Worm (Caenorhabditis elegans) whole organism, young adult: ENCODE measurements around the gene F52E1.9.

Experiments
- B0019.2 ChIP-seq: fragments of 200-800 bp; sonication (Bioruptor generic); conservative IDR thresholded peaks from 2 replicates; pipeline ENCODE4 v1.3.6; 2022; ENCODE audit warnings: missing genetic modification reagents, missing genetic modification characterization, missing compliant biosample characterization
- B0336.3 ChIP-seq: fragments of 200-800 bp; sonication (Bioruptor generic); IDR thresholded peaks from 2 replicates; pipeline ENCODE4 v1.3.6; 2022; ENCODE audit warnings: missing genetic modification characterization, missing compliant biosample characterization
- K11D2.4 ChIP-seq: fragments of 200-800 bp; sonication (Bioruptor generic); IDR thresholded peaks from 2 replicates; pipeline ENCODE4 v1.3.6; 2022; ENCODE audit warnings: missing genetic modification reagents, missing genetic modification characterization, missing compliant biosample characterization
- K12H6.12 ChIP-seq: fragments of 200-800 bp; sonication (Bioruptor generic); optimal IDR thresholded peaks from 2 replicates; lab custom pipeline; 2018; ENCODE audit warnings: mild to moderate bottlenecking, missing genetic modification characterization, missing compliant biosample characterization
- Y56A3A.18 ChIP-seq: fragments of 200-800 bp; sonication (Bioruptor generic); IDR thresholded peaks from 2 replicates; pipeline ENCODE4 v1.3.6; 2022; ENCODE audit warnings: missing genetic modification reagents, missing genetic modification characterization, missing compliant biosample characterization
- Y79H2A.3 ChIP-seq: fragments of 200-800 bp; sonication (Bioruptor generic); conservative IDR thresholded peaks from 2 replicates; pipeline ENCODE4 v1.3.6; 2022; ENCODE audit warnings: missing genetic modification reagents, missing genetic modification characterization, missing compliant biosample characterization
- aptf-2 ChIP-seq: fragments of 200-800 bp; sonication (Bioruptor generic); conservative IDR thresholded peaks from 2 replicates; pipeline ENCODE4 v1.3.6; 2022; ENCODE audit warnings: missing genetic modification reagents, missing genetic modification characterization, missing compliant biosample characterization
- attf-5 ChIP-seq: fragments of 200-800 bp; sonication (Bioruptor generic); optimal IDR thresholded peaks from 2 replicates; lab custom pipeline; 2018; ENCODE audit warnings: mild to moderate bottlenecking, missing genetic modification characterization, missing compliant biosample characterization
- bed-2 ChIP-seq: fragments of 200-800 bp; sonication (Bioruptor generic); IDR thresholded peaks from 2 replicates; pipeline ENCODE4 v1.3.6; 2022; ENCODE audit warnings: missing genetic modification reagents, missing genetic modification characterization, missing compliant biosample characterization
- cebp-1 ChIP-seq, 2 experiments: fragments of 200-800 bp in 1 of 2; sonication (Bioruptor generic) in 1 of 2; sonication (generic microtip) in 1 of 2; IDR thresholded peaks in 1 of 2; optimal IDR thresholded peaks in 1 of 2; 2 replicates each; pipeline versions ENCODE4 v1.3.6 to Lab custom; 2017 to 2022; ENCODE audit warnings: missing compliant biosample characterization in 2 of 2, missing genetic modification characterization in 2 of 2, mild to moderate bottlenecking in 1 of 2, missing genetic modification reagents in 1 of 2, moderate library complexity in 1 of 2
- ceh-91 ChIP-seq: fragments of 200-800 bp; sonication (Bioruptor generic); IDR thresholded peaks from 2 replicates; pipeline ENCODE4 v1.3.6; 2022; ENCODE audit warnings: missing genetic modification reagents, missing genetic modification characterization, missing compliant biosample characterization
- dpl-1 ChIP-seq: fragments of 150-350 bp; optimal IDR thresholded peaks from 2 replicates; lab custom pipeline; 2014; ENCODE audit warnings: missing biosample characterization, missing genetic modification reagents, missing genetic modification characterization
- efl-1 ChIP-seq: fragments of 150-350 bp; optimal IDR thresholded peaks from 2 replicates; lab custom pipeline; 2014; ENCODE audit warnings: missing biosample characterization, missing genetic modification reagents, missing genetic modification characterization
- egl-18 ChIP-seq: fragments of 200-800 bp; sonication (Bioruptor generic); IDR thresholded peaks from 2 replicates; pipeline ENCODE4 v1.3.6; 2022; ENCODE audit warnings: missing genetic modification reagents, missing genetic modification characterization, missing compliant biosample characterization
- egl-44 ChIP-seq: fragments of 200-800 bp; sonication (Bioruptor generic); IDR thresholded peaks from 2 replicates; pipeline ENCODE4 v1.3.6; 2022; ENCODE audit warnings: missing genetic modification reagents, missing genetic modification characterization, missing compliant biosample characterization
- fkh-3 ChIP-seq: sonication (generic microtip); optimal IDR thresholded peaks from 2 replicates; lab custom pipeline; 2016; ENCODE audit warnings: mild to moderate bottlenecking, missing genetic modification characterization, missing compliant biosample characterization
- him-1 ChIP-seq: sonication (generic microtip); optimal IDR thresholded peaks from 2 replicates; lab custom pipeline; 2016; ENCODE audit warnings: missing genotype, missing genetic modification reagents, missing genetic modification characterization, missing compliant biosample characterization
- hmg-1.2 ChIP-seq: fragments of 200-800 bp; sonication (Bioruptor generic); IDR thresholded peaks from 2 replicates; pipeline ENCODE4 v1.3.6; 2022; ENCODE audit warnings: missing genetic modification reagents, missing genetic modification characterization, missing compliant biosample characterization
- hsf-1 ChIP-seq: fragments of 200-800 bp; sonication (Bioruptor generic); IDR thresholded peaks from 2 replicates; pipeline ENCODE4 v1.3.6; 2022; ENCODE audit warnings: missing genetic modification reagents, missing genetic modification characterization, missing compliant biosample characterization
- lag-1 ChIP-seq: fragments of 200-800 bp; sonication (Bioruptor generic); IDR thresholded peaks from 2 replicates; pipeline ENCODE4 v1.3.6; 2022; ENCODE audit warnings: missing genetic modification reagents, missing genetic modification characterization, missing compliant biosample characterization
- let-526 ChIP-seq: fragments of 200-800 bp; sonication (Bioruptor generic); IDR thresholded peaks from 2 replicates; pipeline ENCODE4 v1.3.6; 2022; ENCODE audit warnings: missing genetic modification reagents, missing genetic modification characterization, missing compliant biosample characterization
- lin-26 ChIP-seq: fragments of 200-800 bp; sonication (Bioruptor generic); IDR thresholded peaks from 2 replicates; pipeline ENCODE4 v1.3.6; 2022; ENCODE audit warnings: missing genetic modification reagents, missing genetic modification characterization, missing compliant biosample characterization
- madf-10 ChIP-seq: sonication (generic microtip); optimal IDR thresholded peaks from 2 replicates; lab custom pipeline; 2016; ENCODE audit warnings: mild to moderate bottlenecking, missing genetic modification characterization, missing compliant biosample characterization
- nfya-1 ChIP-seq: sonication (generic microtip); optimal IDR thresholded peaks from 2 replicates; lab custom pipeline; 2017; ENCODE audit warnings: antibody characterized with exemption, missing compliant biosample characterization, missing genetic modification characterization, borderline replicate concordance; ENCODE audit not compliant: insufficient read depth
- nfya-2 ChIP-seq: fragments of 200-800 bp; sonication (Bioruptor generic); IDR thresholded peaks from 2 replicates; pipeline ENCODE4 v1.3.6; 2022; ENCODE audit warnings: missing genetic modification reagents, missing genetic modification characterization, missing compliant biosample characterization
- nhr-120 ChIP-seq: fragments of 200-800 bp; sonication (Bioruptor generic); IDR thresholded peaks from 2 replicates; pipeline ENCODE4 v1.3.6; 2022; ENCODE audit warnings: missing genetic modification characterization, missing compliant biosample characterization
- nhr-179 ChIP-seq: sonication (generic microtip); optimal IDR thresholded peaks from 2 replicates; lab custom pipeline; 2016; ENCODE audit warnings: mild to moderate bottlenecking, missing genetic modification characterization, missing compliant biosample characterization
- nhr-80 ChIP-seq: sonication (generic microtip); optimal IDR thresholded peaks from 2 replicates; lab custom pipeline; 2016; ENCODE audit warnings: missing genetic modification characterization, missing compliant biosample characterization
- nhr-90 ChIP-seq: sonication (generic microtip); optimal IDR thresholded peaks from 2 replicates; lab custom pipeline; 2016; ENCODE audit warnings: missing genotype, mild to moderate bottlenecking, missing genetic modification characterization, missing compliant biosample characterization
- sdz-38 ChIP-seq: sonication (generic microtip); optimal IDR thresholded peaks from 2 replicates; lab custom pipeline; 2016; ENCODE audit warnings: missing genotype, missing genetic modification characterization, missing compliant biosample characterization
- snpc-4 ChIP-seq, 5 experiments: fragments of 150-350 bp in 1 of 5; sonication (generic microtip) in 4 of 5; optimal IDR thresholded peaks; 2 replicates each; lab custom pipeline; 2014 to 2018; ENCODE audit warnings: missing genetic modification characterization in 5 of 5, missing biosample characterization in 3 of 5, antibody characterized with exemption in 2 of 5, mild to moderate bottlenecking in 2 of 5, missing compliant biosample characterization in 2 of 5, missing genotype in 2 of 5, moderate library complexity in 2 of 5, missing genetic modification reagents in 1 of 5
- somi-1 ChIP-seq: fragments of 200-800 bp; sonication (Bioruptor generic); optimal IDR thresholded peaks from 2 replicates; lab custom pipeline; 2018; ENCODE audit warnings: mild to moderate bottlenecking, missing genetic modification characterization, missing compliant biosample characterization
- unc-130 ChIP-seq: sonication (generic microtip); optimal IDR thresholded peaks from 2 replicates; lab custom pipeline; 2016; ENCODE audit warnings: missing genetic modification reagents, missing genetic modification characterization, missing compliant biosample characterization
- zfh-2 ChIP-seq: fragments of 200-800 bp; sonication (Bioruptor generic); conservative IDR thresholded peaks from 2 replicates; pipeline ENCODE4 v1.3.6; 2022; ENCODE audit warnings: missing genetic modification reagents, missing genetic modification characterization, missing compliant biosample characterization
- zim-3 ChIP-seq: sonication (generic microtip); optimal IDR thresholded peaks from 2 replicates; lab custom pipeline; 2017; ENCODE audit warnings: mild to moderate bottlenecking, missing genetic modification characterization, moderate library complexity, missing compliant biosample characterization
- ztf-18 ChIP-seq: sonication (generic microtip); optimal IDR thresholded peaks from 2 replicates; lab custom pipeline; 2016; ENCODE audit warnings: missing genotype, mild to moderate bottlenecking, missing genetic modification characterization, missing compliant biosample characterization

Gene F52E1.9

ce11 chrV:8404339-8404738 is 1.9 kb upstream of the F52E1.9 start:
- no peak for TF ChIP-seq lin-26 (GFP tag; lab: Robert Waterston, UW)
- TF ChIP-seq nhr-80: no peak
- no peak for TF ChIP-seq him-1 (tag; lab: Kevin White, UChicago)
- TF ChIP-seq let-526 (GFP tag; lab: Robert Waterston, UW): no peak
- TF ChIP-seq B0019.2 (GFP tag; lab: Robert Waterston, UW): no peak
- TF ChIP-seq zim-3 (tag; lab: Kevin White, UChicago): no peak
- no peak for TF ChIP-seq nhr-90 (tag; lab: Kevin White, UChicago)
- TF ChIP-seq lag-1 (GFP tag; lab: Robert Waterston, UW): no peak
- TF ChIP-seq dpl-1 (GFP tag; lab: Kevin White, UChicago): no peak
- no peak for TF ChIP-seq madf-10 (tag; lab: Kevin White, UChicago)
- TF ChIP-seq K11D2.4 (GFP tag; lab: Robert Waterston, UW): no peak
- no peak for TF ChIP-seq unc-130
- TF ChIP-seq nfya-2 (GFP tag; lab: Robert Waterston, UW): no peak
- TF ChIP-seq egl-44 (GFP tag; lab: Robert Waterston, UW): no peak
- TF ChIP-seq egl-18 (GFP tag; lab: Robert Waterston, UW): no peak
- TF ChIP-seq B0336.3: no peak
- no peak for TF ChIP-seq fkh-3 (tag; lab: Kevin White, UChicago)

- TF ChIP-seq hsf-1: no peak
- no peak for TF ChIP-seq nhr-179 (tag; lab: Kevin White, UChicago)
- TF ChIP-seq sdz-38: no peak
- no peak for TF ChIP-seq efl-1
- no peak for TF ChIP-seq ztf-18 (tag; lab: Kevin White, UChicago)
- TF ChIP-seq Y79H2A.3 (GFP tag; lab: Robert Waterston, UW): no peak
- no peak for TF ChIP-seq nhr-120 (GFP tag; lab: Robert Waterston, UW)
- no peak for TF ChIP-seq Y56A3A.18 (GFP tag; lab: Robert Waterston, UW)
- no peak for TF ChIP-seq ceh-91 (GFP tag; lab: Robert Waterston, UW)
- TF ChIP-seq zfh-2 (GFP tag; lab: Robert Waterston, UW): no peak
- no peak for TF ChIP-seq bed-2 (GFP tag; lab: Robert Waterston, UW)
- TF ChIP-seq somi-1: no peak
- no peak for TF ChIP-seq attf-5
- TF ChIP-seq him-1 (tag; lab: Kevin White, UChicago): no peak
- TF ChIP-seq cebp-1 (GFP tag; IDR thresholded peaks at IDR 0.05; lab: Robert Waterston, UW): no peak
- no peak for TF ChIP-seq cebp-1 (tag; optimal IDR thresholded peaks at IDR 0.05; lab: Kevin White, UChicago)
- TF ChIP-seq K12H6.12 (tag; lab: Kevin White, UChicago): no peak
- TF ChIP-seq aptf-2 (GFP tag; lab: Robert Waterston, UW): no peak
- TF ChIP-seq fkh-3 (tag; lab: Kevin White, UChicago): no peak
- TF ChIP-seq snpc-4 (GFP tag; optimal IDR thresholded peaks at IDR 0.05; lab: Kevin White, UChicago): no peak
- no peak for TF ChIP-seq snpc-4 (tag; optimal IDR thresholded peaks at IDR 0.05; lab: Kevin White, UChicago)
- no peak for TF ChIP-seq nhr-80
Measured at ce11 chrV:8403916-8404315, 1.4 kb upstream of the F52E1.9 start.

- no peak for TF ChIP-seq nfya-1 (tag; lab: Kevin White, UChicago)
- peak; percentile 33 for TF ChIP-seq nhr-80
- TF ChIP-seq let-526 (GFP tag; lab: Robert Waterston, UW): no peak
- peak; percentile 45; the same call in 1 of the 2 replicates for TF ChIP-seq hmg-1.2
Measured at ce11 chrV:8403152-8403551, 683 bp upstream of the F52E1.9 start.
